ENCODE assay signal across 1 fruit fly cellular context in the genomic region with DNA sequence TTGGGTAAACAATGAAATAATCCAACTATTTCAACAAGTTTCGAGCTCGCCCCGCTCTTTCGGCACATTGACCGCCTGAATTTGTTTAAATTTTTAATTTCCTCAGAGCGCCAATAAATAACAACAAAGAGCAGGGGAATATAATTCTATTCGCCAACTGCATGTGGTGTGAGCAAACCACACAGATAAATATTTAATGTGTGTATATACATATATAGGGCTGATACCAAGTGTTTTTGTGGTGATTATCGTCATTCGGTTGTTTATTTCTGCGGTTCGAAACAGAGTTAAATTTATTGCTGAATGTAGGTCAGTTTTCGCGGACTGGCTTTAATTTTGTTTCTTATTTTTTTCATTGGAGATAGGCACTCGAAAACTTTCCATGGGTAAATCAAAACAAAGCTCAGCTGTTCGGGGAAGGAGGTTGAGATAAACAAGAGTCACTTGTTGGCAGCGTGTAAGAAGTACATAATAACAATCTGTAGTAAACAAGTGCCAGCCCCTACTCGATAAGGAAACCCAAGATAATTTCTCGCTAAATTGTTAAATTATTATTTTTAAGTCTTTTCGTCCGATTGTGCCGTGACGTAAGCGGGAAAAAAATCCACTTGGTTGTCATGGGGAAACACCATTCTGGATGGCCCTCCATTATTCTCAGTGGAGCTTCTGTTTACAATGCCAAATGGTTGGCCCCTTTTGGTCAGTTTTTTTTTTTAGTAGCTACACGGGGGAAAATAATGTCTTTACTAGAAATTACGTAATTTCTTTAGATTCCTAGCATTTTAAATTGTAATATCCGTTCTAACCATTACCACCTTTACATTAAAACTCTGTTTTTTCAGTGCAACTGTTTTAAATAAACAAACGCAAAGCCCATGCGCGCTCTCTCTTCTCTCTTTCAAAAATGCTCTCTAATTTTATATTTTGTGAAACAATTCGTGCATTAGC.
TF ChIP-seq lines count a peak whose summit lies in the region.

No protein-coding gene starts in this region.

TF ChIP-seq in whole organism, embryonic, 481 proteins besides CTCF, POLR2A, EP300 and RAD21 (continued from another document and continues in another):
- TF ChIP-seq ewg (GFP tag; optimal IDR thresholded peaks at IDR 0.05; lab: Kevin White, UChicago) = peak; percentile 82
- peak; percentile 56 for TF ChIP-seq ems (GFP tag; optimal IDR thresholded peaks at IDR 0.05; lab: Kevin White, UChicago)
- TF ChIP-seq E2f1 (GFP tag; IDR thresholded peaks at IDR 0.05; lab: Robert Waterston, UW) = peak; percentile 54; the same call in 1 of the 2 replicates
- TF ChIP-seq Blimp-1 (GFP tag; optimal IDR thresholded peaks at IDR 0.05; lab: Kevin White, UChicago) = peak; percentile 52
- no peak for TF ChIP-seq CG8290 (GFP tag; optimal IDR thresholded peaks at IDR 0.05; lab: Kevin White, UChicago)
- no peak for TF ChIP-seq CG8290 (tag; optimal IDR thresholded peaks at IDR 0.05; lab: Kevin White, UChicago)
- TF ChIP-seq ash1 (GFP tag; optimal IDR thresholded peaks at IDR 0.05; lab: Kevin White, UChicago) = no peak
- peak; percentile 67 for TF ChIP-seq CG15269 (tag; optimal IDR thresholded peaks at IDR 0.05; lab: Kevin White, UChicago)
- peak; percentile 44 for TF ChIP-seq bab2 (GFP tag; optimal IDR thresholded peaks at IDR 0.05; lab: Kevin White, UChicago)
- peak; percentile 49 for TF ChIP-seq PHDP (tag; optimal IDR thresholded peaks at IDR 0.05; lab: Kevin White, UChicago)
- no peak for TF ChIP-seq CG10267 (tag; optimal IDR thresholded peaks at IDR 0.05; lab: Kevin White, UChicago)
- no peak for TF ChIP-seq Nf-YB (GFP tag; optimal IDR thresholded peaks at IDR 0.05; lab: Kevin White, UChicago)
- TF ChIP-seq CG8388 (GFP tag; optimal IDR thresholded peaks at IDR 0.05; lab: Kevin White, UChicago) = peak; percentile 33
- peak; percentile 37; the same call in 1 of the 3 replicates for TF ChIP-seq CG34422 (GFP tag; IDR thresholded peaks at IDR 0.05; lab: Robert Waterston, UW)
- peak; percentile 3 for TF ChIP-seq her (GFP tag; optimal IDR thresholded peaks at IDR 0.05; lab: Kevin White, UChicago)
- TF ChIP-seq aop (GFP tag; IDR thresholded peaks at IDR 0.05; lab: Robert Waterston, UW) = no peak
- TF ChIP-seq zfh1 (GFP tag; IDR thresholded peaks at IDR 0.05; lab: Robert Waterston, UW) = peak; percentile 62
- no peak for TF ChIP-seq pros (GFP tag; optimal IDR thresholded peaks at IDR 0.05; lab: Kevin White, UChicago)
- TF ChIP-seq Trl (optimal IDR thresholded peaks at IDR 0.05; lab: Kevin White, UChicago) = peak; percentile 44 to 68
- TF ChIP-seq Trl (GFP tag; optimal IDR thresholded peaks at IDR 0.05; lab: Kevin White, UChicago) = peak; percentile 30
- TF ChIP-seq CG11504 (tag; optimal IDR thresholded peaks at IDR 0.05; lab: Kevin White, UChicago) = peak; percentile 71
- TF ChIP-seq Ets65A (GFP tag; lab: Kevin White, UChicago) = peak; percentile 66
- TF ChIP-seq ERR (GFP tag; optimal IDR thresholded peaks at IDR 0.05; lab: Kevin White, UChicago) = no peak
- TF ChIP-seq zf30C (GFP tag; optimal IDR thresholded peaks at IDR 0.05; lab: Kevin White, UChicago) = peak; percentile 64
- peak; percentile 64 for TF ChIP-seq CG9932 (GFP tag; IDR thresholded peaks at IDR 0.05; lab: Robert Waterston, UW)
- peak; percentile 74 for TF ChIP-seq vvl (GFP tag; IDR thresholded peaks at IDR 0.05; lab: Robert Waterston, UW)
- TF ChIP-seq CG10654 (GFP tag; optimal IDR thresholded peaks at IDR 0.05; lab: Kevin White, UChicago) = peak; percentile 50
- TF ChIP-seq Optix (GFP tag; IDR thresholded peaks at IDR 0.05; lab: Robert Waterston, UW) = no peak
- TF ChIP-seq Meics (GFP tag; optimal IDR thresholded peaks at IDR 0.05; lab: Kevin White, UChicago) = peak; percentile 61
- TF ChIP-seq CG1603 (tag; optimal IDR thresholded peaks at IDR 0.05; lab: Kevin White, UChicago) = no peak
- peak; percentile 56 for TF ChIP-seq phol (tag; optimal IDR thresholded peaks at IDR 0.05; lab: Kevin White, UChicago)
- TF ChIP-seq H15 (GFP tag; IDR thresholded peaks at IDR 0.05; lab: Robert Waterston, UW) = peak; percentile 60; the same call in 1 of the 3 replicates
- peak; percentile 31 for TF ChIP-seq CG12299 (tag; optimal IDR thresholded peaks at IDR 0.05; lab: Kevin White, UChicago)
- TF ChIP-seq Sin3A (optimal IDR thresholded peaks at IDR 0.05; lab: Kevin White, UChicago) = no peak
- TF ChIP-seq CG6254 (GFP tag; optimal IDR thresholded peaks at IDR 0.05; lab: Kevin White, UChicago) = no peak
- TF ChIP-seq Lim3 (GFP tag; IDR thresholded peaks at IDR 0.05; lab: Robert Waterston, UW) = no peak
- TF ChIP-seq ato (GFP tag; IDR thresholded peaks at IDR 0.05; lab: Robert Waterston, UW; ENCODE audit: partially characterized antibody) = no peak
- no peak for TF ChIP-seq gt (GFP tag; IDR thresholded peaks at IDR 0.05; lab: Robert Waterston, UW)
- peak; percentile 53 for TF ChIP-seq Oli (tag; optimal IDR thresholded peaks at IDR 0.05; lab: Kevin White, UChicago)
- peak; percentile 25 for TF ChIP-seq run (tag; optimal IDR thresholded peaks at IDR 0.05; lab: Kevin White, UChicago)
- TF ChIP-seq ttk (GFP tag; IDR thresholded peaks at IDR 0.05; lab: Robert Waterston, UW) = peak; percentile 53; the same call in 1 of the 2 replicates
- TF ChIP-seq crc (GFP tag; optimal IDR thresholded peaks at IDR 0.05; lab: Kevin White, UChicago) = peak; percentile 19
- peak; percentile 49; the same call in 2 of the 3 replicates for TF ChIP-seq Aef1 (GFP tag; IDR thresholded peaks at IDR 0.05; lab: Robert Waterston, UW)
- TF ChIP-seq CG7928 (GFP tag; optimal IDR thresholded peaks at IDR 0.05; lab: Kevin White, UChicago) = no peak
- TF ChIP-seq Awh (GFP tag; IDR thresholded peaks at IDR 0.05; lab: Robert Waterston, UW) = 0 out of 2 replicates have a peak, but pooled peaks have one; percentile 21
- TF ChIP-seq cwo (GFP tag; optimal IDR thresholded peaks at IDR 0.05; lab: Kevin White, UChicago) = peak; percentile 51
- TF ChIP-seq org-1 (GFP tag; optimal IDR thresholded peaks at IDR 0.05; lab: Kevin White, UChicago) = peak; percentile 9
- TF ChIP-seq fd3F (GFP tag; optimal IDR thresholded peaks at IDR 0.05; lab: Kevin White, UChicago) = peak; percentile 41
- no peak for TF ChIP-seq twi (tag; optimal IDR thresholded peaks at IDR 0.05; lab: Kevin White, UChicago)
- TF ChIP-seq CG8478 (optimal IDR thresholded peaks at IDR 0.05; lab: Kevin White, UChicago) = no peak
- TF ChIP-seq CG7556 (GFP tag; optimal IDR thresholded peaks at IDR 0.05; lab: Kevin White, UChicago) = peak; percentile 47
- no peak for TF ChIP-seq dimm (GFP tag; IDR thresholded peaks at IDR 0.05; lab: Robert Waterston, UW)
- TF ChIP-seq CG11560 (tag; IDR thresholded peaks at IDR 0.05; lab: Robert Waterston, UW) = no peak
- no peak for TF ChIP-seq Nf-YC (tag; optimal IDR thresholded peaks at IDR 0.05; lab: Kevin White, UChicago)
- peak; percentile 81 for TF ChIP-seq lab (GFP tag; optimal IDR thresholded peaks at IDR 0.05; lab: Kevin White, UChicago)
- TF ChIP-seq fd102C (GFP tag; optimal IDR thresholded peaks at IDR 0.05; lab: Kevin White, UChicago) = no peak
- no peak for TF ChIP-seq repo (GFP tag; optimal IDR thresholded peaks at IDR 0.05; lab: Kevin White, UChicago)
- no peak for TF ChIP-seq en (GFP tag; optimal IDR thresholded peaks at IDR 0.05; lab: Kevin White, UChicago)
- peak; percentile 52; the same call in 1 of the 3 replicates for TF ChIP-seq CG11695 (GFP tag; IDR thresholded peaks at IDR 0.05; lab: Robert Waterston, UW)
- no peak for TF ChIP-seq CG30431 (GFP tag; optimal IDR thresholded peaks at IDR 0.05; lab: Kevin White, UChicago)
- TF ChIP-seq Hr78 (GFP tag; optimal IDR thresholded peaks at IDR 0.05; lab: Kevin White, UChicago) = no peak
- TF ChIP-seq CG30020 (tag; optimal IDR thresholded peaks at IDR 0.05; lab: Kevin White, UChicago) = no peak
- TF ChIP-seq kni (GFP tag; optimal IDR thresholded peaks at IDR 0.05; lab: Kevin White, UChicago) = no peak
- no peak for TF ChIP-seq psq (GFP tag; optimal IDR thresholded peaks at IDR 0.05; lab: Kevin White, UChicago)
- no peak for TF ChIP-seq cg (GFP tag; optimal IDR thresholded peaks at IDR 0.05; lab: Kevin White, UChicago)
- TF ChIP-seq CG11085 (GFP tag; IDR thresholded peaks at IDR 0.05; lab: Robert Waterston, UW) = peak; percentile 53; the same call in 1 of the 2 replicates
- no peak for TF ChIP-seq trh (GFP tag; optimal IDR thresholded peaks at IDR 0.05; lab: Kevin White, UChicago)
- TF ChIP-seq dysf (GFP tag; IDR thresholded peaks at IDR 0.05; lab: Robert Waterston, UW) = peak; percentile 76
- TF ChIP-seq stc (GFP tag; IDR thresholded peaks at IDR 0.05; lab: Robert Waterston, UW) = peak; percentile 58; the same call in 1 of the 2 replicates
- TF ChIP-seq Bdp1 (GFP tag; optimal IDR thresholded peaks at IDR 0.05; lab: Kevin White, UChicago) = peak; percentile 37
- TF ChIP-seq CG8765 (GFP tag; IDR thresholded peaks at IDR 0.05; lab: Robert Waterston, UW) = no peak
- TF ChIP-seq CG10431 (GFP tag; optimal IDR thresholded peaks at IDR 0.05; lab: Kevin White, UChicago) = no peak
- TF ChIP-seq CG3407 (GFP tag; optimal IDR thresholded peaks at IDR 0.05; lab: Kevin White, UChicago) = peak; percentile 12
- TF ChIP-seq CG33557 (GFP tag; optimal IDR thresholded peaks at IDR 0.05; lab: Kevin White, UChicago) = no peak
- peak; percentile 69 for TF ChIP-seq HLH3B (GFP tag; IDR thresholded peaks at IDR 0.05; lab: Robert Waterston, UW)
- TF ChIP-seq CG10366 (GFP tag; IDR thresholded peaks at IDR 0.05; lab: Robert Waterston, UW) = peak; percentile 53; the same call in 1 of the 2 replicates
- peak; percentile 37 for TF ChIP-seq D19B (GFP tag; optimal IDR thresholded peaks at IDR 0.05; lab: Kevin White, UChicago)
- no peak for TF ChIP-seq Eip74EF (GFP tag; optimal IDR thresholded peaks at IDR 0.05; lab: Kevin White, UChicago)
- TF ChIP-seq CHES-1-like (GFP tag; optimal IDR thresholded peaks at IDR 0.05; lab: Kevin White, UChicago) = no peak
- 0 out of 3 replicates have a peak, but pooled peaks have one; percentile 32 for TF ChIP-seq croc (GFP tag; conservative IDR thresholded peaks at IDR 0.05; lab: Robert Waterston, UW)
- no peak for TF ChIP-seq sim (GFP tag; IDR thresholded peaks at IDR 0.05; lab: Robert Waterston, UW)
- peak; percentile 42 for TF ChIP-seq unpg (GFP tag; optimal IDR thresholded peaks at IDR 0.05; lab: Kevin White, UChicago)
- no peak for TF ChIP-seq CG9797 (GFP tag; optimal IDR thresholded peaks at IDR 0.05; lab: Kevin White, UChicago)
- peak; percentile 20 for TF ChIP-seq az2 (GFP tag; optimal IDR thresholded peaks at IDR 0.05; lab: Kevin White, UChicago)
- TF ChIP-seq CG17829 (tag; optimal IDR thresholded peaks at IDR 0.05; lab: Kevin White, UChicago) = no peak
- no peak for TF ChIP-seq Tbp (GFP tag; optimal IDR thresholded peaks at IDR 0.05; lab: Kevin White, UChicago)
- no peak for TF ChIP-seq nerfin-2 (GFP tag; IDR thresholded peaks at IDR 0.05; lab: Robert Waterston, UW; ENCODE audit: partially characterized antibody)
- peak; percentile 28 for TF ChIP-seq nmo (GFP tag; optimal IDR thresholded peaks at IDR 0.05; lab: Kevin White, UChicago)
- TF ChIP-seq CG10462 (GFP tag; optimal IDR thresholded peaks at IDR 0.05; lab: Kevin White, UChicago) = no peak
- TF ChIP-seq ap (GFP tag; IDR thresholded peaks at IDR 0.05; lab: Robert Waterston, UW) = 0 out of 2 replicates have a peak, but pooled peaks have one; percentile 23
- TF ChIP-seq pita (GFP tag; optimal IDR thresholded peaks at IDR 0.05; lab: Kevin White, UChicago) = no peak
- peak; percentile 80 for TF ChIP-seq CG2120 (GFP tag; optimal IDR thresholded peaks at IDR 0.05; lab: Kevin White, UChicago)
- no peak for TF ChIP-seq CG12219 (GFP tag; optimal IDR thresholded peaks at IDR 0.05; lab: Kevin White, UChicago)
- no peak for TF ChIP-seq HLHmδ (GFP tag; optimal IDR thresholded peaks at IDR 0.05; lab: Kevin White, UChicago)
- peak; percentile 42 for TF ChIP-seq kay (GFP tag; optimal IDR thresholded peaks at IDR 0.05; lab: Kevin White, UChicago)
- peak; percentile 4 for TF ChIP-seq shn (GFP tag; optimal IDR thresholded peaks at IDR 0.05; lab: Kevin White, UChicago)
- peak; percentile 48 for TF ChIP-seq CG17385 (GFP tag; optimal IDR thresholded peaks at IDR 0.05; lab: Kevin White, UChicago)
- no peak for TF ChIP-seq dm (GFP tag; optimal IDR thresholded peaks at IDR 0.05; lab: Kevin White, UChicago)
- peak; percentile 59 for TF ChIP-seq CG13424 (tag; optimal IDR thresholded peaks at IDR 0.05; lab: Kevin White, UChicago)
- TF ChIP-seq cas (GFP tag; IDR thresholded peaks at IDR 0.05; lab: Robert Waterston, UW) = no peak
- TF ChIP-seq chn (GFP tag; optimal IDR thresholded peaks at IDR 0.05; lab: Kevin White, UChicago) = peak; percentile 53
- peak; percentile 7 for TF ChIP-seq fd64A (GFP tag; optimal IDR thresholded peaks at IDR 0.05; lab: Kevin White, UChicago)
- no peak for TF ChIP-seq tap (tag; optimal IDR thresholded peaks at IDR 0.05; lab: Kevin White, UChicago)
- TF ChIP-seq gro (GFP tag; optimal IDR thresholded peaks at IDR 0.05; lab: Kevin White, UChicago) = peak; percentile 51
- TF ChIP-seq Elba2 (GFP tag; optimal IDR thresholded peaks at IDR 0.05; lab: Kevin White, UChicago) = no peak
- TF ChIP-seq CG9215 (GFP tag; IDR thresholded peaks at IDR 0.05; lab: Robert Waterston, UW) = peak; percentile 32; the same call in 1 of the 2 replicates
- TF ChIP-seq zfh2 (GFP tag; optimal IDR thresholded peaks at IDR 0.05; lab: Kevin White, UChicago) = peak; percentile 50
- TF ChIP-seq CG5245 (GFP tag; optimal IDR thresholded peaks at IDR 0.05; lab: Kevin White, UChicago) = peak; percentile 19
- peak; percentile 21 to 41 for TF ChIP-seq chif (GFP tag; optimal IDR thresholded peaks at IDR 0.05; lab: Kevin White, UChicago)
- no peak for TF ChIP-seq Hr39 (optimal IDR thresholded peaks at IDR 0.05; lab: Kevin White, UChicago)
- TF ChIP-seq danr (GFP tag; IDR thresholded peaks at IDR 0.05; lab: Robert Waterston, UW) = no peak
- TF ChIP-seq Myb (GFP tag; optimal IDR thresholded peaks at IDR 0.05; lab: Kevin White, UChicago) = peak; percentile 20
- 0 out of 2 replicates have a peak, but pooled peaks have one; percentile 12 for TF ChIP-seq ro (GFP tag; IDR thresholded peaks at IDR 0.05; lab: Robert Waterston, UW)
- peak; percentile 68; the same call in 1 of the 2 replicates for TF ChIP-seq wdn (GFP tag; IDR thresholded peaks at IDR 0.05; lab: Robert Waterston, UW)
- 0 out of 2 replicates have a peak, but pooled peaks have one; percentile 29 for TF ChIP-seq CG32767 (GFP tag; IDR thresholded peaks at IDR 0.05; lab: Robert Waterston, UW)
- TF ChIP-seq Med (GFP tag; lab: Kevin White, UChicago) = peak; percentile 86
- peak; percentile 72; the same call in 1 of the 2 replicates for TF ChIP-seq Ptx1 (GFP tag; IDR thresholded peaks at IDR 0.05; lab: Robert Waterston, UW)
- no peak for TF ChIP-seq Dp (GFP tag; optimal IDR thresholded peaks at IDR 0.05; lab: Kevin White, UChicago)
- peak; percentile 10 for TF ChIP-seq CG4854 (GFP tag; optimal IDR thresholded peaks at IDR 0.05; lab: Kevin White, UChicago)
- TF ChIP-seq CG6654 (GFP tag; optimal IDR thresholded peaks at IDR 0.05; lab: Kevin White, UChicago) = no peak
